Worm (Caenorhabditis elegans) whole organism, L1 larva: ENCODE measurements around the gene tbx-7.
"Not testable (repeated sequence)": the region's sequence is repeated elsewhere in the genome, so short reads cannot be mapped to it uniquely, and the experiment has no call there.

Experiments used
- C16A3.4 ChIP-seq: fragments of 150-350 bp; optimal IDR thresholded peaks from 2 replicates; lab custom pipeline; 2014; ENCODE audit warnings: missing biosample characterization, missing genetic modification characterization
- C34B4.2 ChIP-seq: sonication (generic microtip); optimal IDR thresholded peaks from 2 replicates; lab custom pipeline; 2017; ENCODE audit warnings: mild to moderate bottlenecking, missing genetic modification characterization, missing compliant biosample characterization
- Y116A8C.19 ChIP-seq: sonication (generic microtip); optimal IDR thresholded peaks from 2 replicates; lab custom pipeline; 2016; ENCODE audit warnings: missing compliant biosample characterization, missing genetic modification characterization, borderline replicate concordance
- blmp-1 ChIP-seq: fragments of 150-350 bp; optimal IDR thresholded peaks from 2 replicates; lab custom pipeline; 2014; ENCODE audit warnings: missing biosample characterization, missing genetic modification characterization
- ceh-63 ChIP-seq: fragments of 200-800 bp; sonication (Bioruptor generic); optimal IDR thresholded peaks from 2 replicates; lab custom pipeline; 2018; ENCODE audit warnings: mild to moderate bottlenecking, missing genetic modification characterization, missing compliant biosample characterization
- ceh-82 ChIP-seq, 3 experiments: fragments of 150-350 bp in 1 of 3; sonication (generic microtip) in 2 of 3; optimal IDR thresholded peaks; 2 replicates each; lab custom pipeline; 2014 to 2017; ENCODE audit warnings: missing biosample characterization in 3 of 3, missing genetic modification characterization in 3 of 3
- ceh-88 ChIP-seq: fragments of 200-800 bp; sonication (Bioruptor generic); IDR thresholded peaks from 2 replicates; pipeline ENCODE4 v1.3.6; 2022; ENCODE audit warnings: missing genetic modification characterization, missing compliant biosample characterization
- ces-1 ChIP-seq: fragments of 150-350 bp; optimal IDR thresholded peaks from 2 replicates; lab custom pipeline; 2014; ENCODE audit warnings: missing biosample characterization, missing genetic modification reagents, missing genetic modification characterization
- dpl-1 ChIP-seq, 3 experiments: fragments of 150-350 bp in 2 of 3; sonication (generic microtip) in 1 of 3; optimal IDR thresholded peaks; 2 replicates each; lab custom pipeline; 2014 to 2017; ENCODE audit warnings: missing biosample characterization in 3 of 3, missing genetic modification characterization in 3 of 3, missing genetic modification reagents in 3 of 3
- dsc-1 ChIP-seq: sonication (generic microtip); optimal IDR thresholded peaks from 2 replicates; lab custom pipeline; 2016; ENCODE audit warnings: mild to moderate bottlenecking, missing genetic modification characterization, missing compliant biosample characterization
- efl-1 ChIP-seq, 4 experiments: fragments of 150-350 bp; optimal IDR thresholded peaks in 3 of 4; peaks in 1 of 4; 1 replicate in 1 of 4; 2 replicates in 3 of 4; lab custom pipeline; 2014; ENCODE audit warnings: missing biosample characterization in 2 of 4, missing genetic modification characterization in 2 of 4, missing genetic modification reagents in 2 of 4
- egl-27 ChIP-seq, 2 experiments: fragments of 150-350 bp in 1 of 2; sonication (generic microtip); optimal IDR thresholded peaks; 3 replicates each; lab custom pipeline; 2017 to 2018; ENCODE audit warnings: missing biosample characterization in 2 of 2, missing genetic modification characterization in 2 of 2, missing genetic modification reagents in 2 of 2
- elt-2 ChIP-seq: sonication (generic microtip); optimal IDR thresholded peaks from 2 replicates; lab custom pipeline; 2016; ENCODE audit warnings: missing genetic modification characterization, mild to moderate bottlenecking, inconsistent platforms, missing compliant biosample characterization, missing genetic modification reagents
- elt-3 ChIP-seq, 6 experiments: fragments of 150-350 bp in 1 of 6; sonication (generic microtip); optimal IDR thresholded peaks; 2 replicates each; lab custom pipeline; 2017 to 2018; ENCODE audit warnings: missing biosample characterization in 6 of 6, missing genetic modification characterization in 6 of 6, inconsistent platforms in 1 of 6
- fkh-10 ChIP-seq: sonication (generic microtip); optimal IDR thresholded peaks from 2 replicates; lab custom pipeline; 2017; ENCODE audit warnings: missing biosample characterization, missing genetic modification reagents, missing genetic modification characterization
- hlh-17 ChIP-seq: fragments of 200-800 bp; sonication (Bioruptor generic); optimal IDR thresholded peaks from 2 replicates; lab custom pipeline; 2018; ENCODE audit warnings: missing genetic modification characterization, mild to moderate bottlenecking, missing compliant biosample characterization, moderate library complexity, borderline replicate concordance
- lin-13 ChIP-seq: fragments of 150-350 bp; optimal IDR thresholded peaks from 2 replicates; lab custom pipeline; 2014; ENCODE audit warnings: missing biosample characterization, missing genetic modification reagents, missing genetic modification characterization
- lin-14 ChIP-seq: fragments of 200-800 bp; sonication (Bioruptor generic); optimal IDR thresholded peaks from 2 replicates; lab custom pipeline; 2018; ENCODE audit warnings: mild to moderate bottlenecking, missing genetic modification characterization, moderate library complexity, missing compliant biosample characterization
- lin-15B ChIP-seq: fragments of 150-350 bp; sonication (generic microtip); optimal IDR thresholded peaks from 3 replicates; lab custom pipeline; 2014; ENCODE audit warnings: missing biosample characterization, missing genetic modification characterization
- lin-39 ChIP-seq: fragments of 150-350 bp; optimal IDR thresholded peaks from 2 replicates; lab custom pipeline; 2014; ENCODE audit warnings: missing biosample characterization, missing genetic modification reagents, missing genetic modification characterization
- lsy-2 ChIP-seq, 2 experiments: fragments of 150-350 bp; optimal IDR thresholded peaks; 2 replicates each; lab custom pipeline; 2014; ENCODE audit warnings: missing biosample characterization in 2 of 2, missing genetic modification characterization in 2 of 2
- mdl-1 ChIP-seq, 2 experiments: fragments of 150-350 bp; optimal IDR thresholded peaks; 2 replicates each; lab custom pipeline; 2014 to 2017; ENCODE audit warnings: missing biosample characterization in 2 of 2, missing genetic modification characterization in 2 of 2, inconsistent platforms in 1 of 2
- mef-2 ChIP-seq: fragments of 150-350 bp; optimal IDR thresholded peaks from 2 replicates; lab custom pipeline; 2014; ENCODE audit warnings: missing biosample characterization, missing genetic modification characterization
- nhr-11 ChIP-seq: fragments of 150-350 bp; optimal IDR thresholded peaks from 2 replicates; lab custom pipeline; 2014; ENCODE audit warnings: missing biosample characterization, missing genetic modification characterization
- nhr-12 ChIP-seq: sonication (generic microtip); optimal IDR thresholded peaks from 2 replicates; lab custom pipeline; 2017; ENCODE audit warnings: missing biosample characterization, missing genetic modification characterization
- nhr-19 ChIP-seq: fragments of 200-800 bp; sonication (Bioruptor generic); conservative IDR thresholded peaks from 2 replicates; pipeline ENCODE4 v1.3.6; 2022; ENCODE audit warnings: missing genetic modification characterization, missing compliant biosample characterization
- nhr-20 ChIP-seq: sonication (generic microtip); optimal IDR thresholded peaks from 2 replicates; lab custom pipeline; 2016; ENCODE audit warnings: mild to moderate bottlenecking, missing genetic modification characterization, missing compliant biosample characterization
- nhr-47 ChIP-seq: sonication (generic microtip); optimal IDR thresholded peaks from 2 replicates; lab custom pipeline; 2016; ENCODE audit warnings: mild to moderate bottlenecking, missing genetic modification characterization, moderate library complexity, missing compliant biosample characterization
- nhr-71 ChIP-seq: sonication (generic microtip); optimal IDR thresholded peaks from 2 replicates; lab custom pipeline; 2016; ENCODE audit warnings: mild to moderate bottlenecking, missing genetic modification characterization, moderate library complexity, missing compliant biosample characterization
- nhr-76 ChIP-seq: sonication (generic microtip); optimal IDR thresholded peaks from 2 replicates; lab custom pipeline; 2017; ENCODE audit warnings: missing biosample characterization, missing genetic modification characterization
- rnt-1 ChIP-seq: sonication (generic microtip); optimal IDR thresholded peaks from 2 replicates; lab custom pipeline; 2016; ENCODE audit warnings: mild to moderate bottlenecking, missing genetic modification characterization, moderate library complexity, missing compliant biosample characterization
- snu-23 ChIP-seq: sonication (generic microtip); optimal IDR thresholded peaks from 2 replicates; lab custom pipeline; 2016; ENCODE audit warnings: missing genetic modification characterization, missing compliant biosample characterization
- sox-4 ChIP-seq: sonication (generic microtip); optimal IDR thresholded peaks from 2 replicates; lab custom pipeline; 2016; ENCODE audit warnings: missing genetic modification characterization, missing compliant biosample characterization
- tbx-2 ChIP-seq: sonication (generic microtip); optimal IDR thresholded peaks from 2 replicates; lab custom pipeline; 2016; ENCODE audit warnings: missing genetic modification characterization, missing compliant biosample characterization
- tlp-1 ChIP-seq: fragments of 150-350 bp; optimal IDR thresholded peaks from 2 replicates; lab custom pipeline; 2014; ENCODE audit warnings: missing biosample characterization, missing genetic modification characterization
- unc-86 ChIP-seq: sonication (generic microtip); optimal IDR thresholded peaks from 2 replicates; lab custom pipeline; 2016; ENCODE audit warnings: missing genetic modification characterization, missing compliant biosample characterization
- unc-98 ChIP-seq: fragments of 200-800 bp; sonication (Bioruptor generic); IDR thresholded peaks from 2 replicates; pipeline ENCODE4 v1.3.6; 2022; ENCODE audit warnings: missing genetic modification characterization, missing compliant biosample characterization
- xbp-1 ChIP-seq: sonication (generic microtip); optimal IDR thresholded peaks from 2 replicates; lab custom pipeline; 2016; ENCODE audit warnings: missing genetic modification characterization, missing compliant biosample characterization
- zag-1 ChIP-seq: fragments of 150-350 bp; optimal IDR thresholded peaks from 2 replicates; lab custom pipeline; 2014; ENCODE audit warnings: missing biosample characterization, missing genetic modification characterization
- ztf-11 ChIP-seq, 2 experiments: sonication (generic microtip); optimal IDR thresholded peaks; 2 replicates each; lab custom pipeline; 2016 to 2017; ENCODE audit warnings: missing genetic modification characterization in 2 of 2, missing biosample characterization in 1 of 2, missing compliant biosample characterization in 1 of 2
- ztf-4 ChIP-seq: fragments of 150-350 bp; optimal IDR thresholded peaks from 2 replicates; lab custom pipeline; 2014; ENCODE audit warnings: missing biosample characterization, missing genetic modification characterization

Gene tbx-7

DNA sequence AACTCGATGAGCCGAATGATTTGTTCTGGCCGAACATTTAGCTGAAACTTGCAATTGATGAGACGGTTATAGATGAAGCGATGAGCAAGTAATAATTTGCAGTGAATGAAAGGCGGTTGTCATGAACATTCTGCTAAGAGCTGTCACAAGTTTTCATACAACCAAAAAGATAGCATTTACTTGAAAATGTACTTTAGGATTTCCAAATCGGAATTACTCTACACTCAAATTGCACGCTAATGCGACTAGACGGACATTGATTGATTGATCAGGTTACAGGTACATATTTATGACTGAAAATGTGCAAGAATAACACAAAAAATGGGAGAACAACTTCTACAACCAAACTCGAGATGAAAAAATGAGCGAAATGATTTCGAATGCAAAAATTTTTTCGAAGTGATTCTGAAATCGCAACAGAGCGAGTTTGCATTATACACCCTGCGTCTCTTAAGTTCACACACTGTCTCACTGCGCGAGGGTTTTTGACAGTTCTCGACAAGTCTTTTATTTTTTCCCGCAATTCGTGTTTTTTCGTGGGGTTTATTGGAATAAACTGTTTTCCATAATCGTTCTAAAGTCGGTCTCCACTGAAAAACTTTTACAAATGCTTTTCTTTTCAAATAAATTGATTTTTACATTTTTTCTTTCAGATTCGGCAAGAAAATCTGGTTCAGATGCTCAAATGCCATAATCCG, 8.7 kb downstream of the tbx-7 start, which contains the start of the genes npp-10 and cyk-3 (continued):
- TF ChIP-seq nhr-12 (tag; lab: Kevin White, UChicago) = no peak
- TF ChIP-seq mdl-1 (tag; optimal IDR thresholded peaks at IDR 0.05; lab: Kevin White, UChicago) = no peak
- no peak for TF ChIP-seq blmp-1 (tag; lab: Kevin White, UChicago)
- no peak for TF ChIP-seq nhr-11
- peak in 1 of 2 experiments; percentile 78 for TF ChIP-seq lsy-2 (tag; optimal IDR thresholded peaks at IDR 0.05; lab: Kevin White, UChicago)
- TF ChIP-seq ceh-88 (GFP tag; lab: Robert Waterston, UW) = no peak
- TF ChIP-seq Y116A8C.19 = no peak
- TF ChIP-seq nhr-76 (tag; lab: Kevin White, UChicago) = no peak
- TF ChIP-seq lin-14 (GFP tag; lab: Kevin White, UChicago) = no peak
- TF ChIP-seq mef-2 = no peak
- TF ChIP-seq sox-4 = no peak
- no peak for TF ChIP-seq tlp-1 (tag; lab: Kevin White, UChicago)
- TF ChIP-seq C16A3.4 (tag; lab: Kevin White, UChicago) = peak; percentile 57
- TF ChIP-seq elt-2 (tag; lab: Kevin White, UChicago) = no peak
- TF ChIP-seq ztf-4 (tag; lab: Kevin White, UChicago) = no peak
- TF ChIP-seq ceh-63 (GFP tag; lab: Kevin White, UChicago) = no peak
- TF ChIP-seq lin-15B (tag; lab: Kevin White, UChicago) = peak; percentile 61
- TF ChIP-seq lin-13 = no peak
- no peak for TF ChIP-seq fkh-10 (GFP tag; lab: Kevin White, UChicago)
- peak in 1 of 6 experiments; percentile 13 for TF ChIP-seq elt-3 (tag; optimal IDR thresholded peaks at IDR 0.05; lab: Kevin White, UChicago)
- no peak for TF ChIP-seq C34B4.2 (tag; lab: Kevin White, UChicago)
- no peak for TF ChIP-seq unc-86 (tag; lab: Kevin White, UChicago)
- peak in 1 of 3 experiments; percentile 42 for TF ChIP-seq ceh-82 (tag; optimal IDR thresholded peaks at IDR 0.05; lab: Kevin White, UChicago)
- no peak for TF ChIP-seq ces-1
- no peak for TF ChIP-seq zag-1 (tag; lab: Kevin White, UChicago)
- TF ChIP-seq unc-98 (GFP tag; lab: Robert Waterston, UW) = no peak
- TF ChIP-seq nhr-20 (tag; lab: Kevin White, UChicago) = peak; percentile 32
- peak; percentile 58 for TF ChIP-seq snu-23 (GFP tag; lab: Kevin White, UChicago)
- TF ChIP-seq dpl-1 (GFP tag; optimal IDR thresholded peaks at IDR 0.05; lab: Kevin White, UChicago) = peak; percentile 57 to 74 (median 71)
- no peak for TF ChIP-seq egl-27 (tag; optimal IDR thresholded peaks at IDR 0.05; lab: Kevin White, UChicago)
- TF ChIP-seq hlh-17 (GFP tag; lab: Kevin White, UChicago) = no peak
- TF ChIP-seq tbx-2 = no peak
- no peak for TF ChIP-seq lin-39 (tag; lab: Kevin White, UChicago)
- TF ChIP-seq efl-1 (optimal IDR thresholded peaks at IDR 0.05; lab: Kevin White, UChicago) = peak; percentile 70 to 78
- TF ChIP-seq efl-1 (GFP tag; optimal IDR thresholded peaks at IDR 0.05 in 1 of 2; lab: Kevin White, UChicago) = peak; percentile 74 to 96

DNA sequence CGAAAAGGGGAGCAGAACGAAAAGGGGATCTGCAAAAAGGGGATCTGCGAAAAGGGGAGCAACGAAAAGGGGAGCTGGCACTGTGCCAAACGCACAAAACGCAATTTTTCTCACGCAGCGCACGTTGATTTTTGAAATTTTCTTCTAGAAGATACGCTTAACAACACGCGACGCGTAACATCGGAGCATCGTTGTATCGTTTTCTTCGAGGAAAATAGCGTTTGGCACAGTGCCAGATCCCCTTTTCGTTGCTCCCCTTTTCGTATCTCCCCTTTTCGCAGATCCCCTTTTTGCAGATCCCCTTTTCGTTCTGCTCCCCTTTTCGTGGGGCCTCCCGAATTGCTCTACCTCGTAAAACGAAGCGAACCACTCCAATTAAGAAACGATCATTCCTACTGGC, 15.3 kb downstream of the tbx-7 start:
- TF ChIP-seq nhr-19 (GFP tag; lab: Robert Waterston, UW) = peak; percentile 33; the same call in 1 of the 2 replicates
- TF ChIP-seq snu-23 (GFP tag; lab: Kevin White, UChicago) = peak; percentile 7
- peak; percentile 41 for TF ChIP-seq nhr-71 (tag; lab: Kevin White, UChicago)
- TF ChIP-seq xbp-1 = peak; percentile 2
- TF ChIP-seq ztf-11 (tag; optimal IDR thresholded peaks at IDR 0.05; lab: Kevin White, UChicago) = peak in 1 of 2 experiments; percentile 20
- peak; percentile 41 for TF ChIP-seq rnt-1 (tag; lab: Kevin White, UChicago)
- TF ChIP-seq nhr-47 (tag; lab: Kevin White, UChicago) = peak; percentile 46
- peak; percentile 1 for TF ChIP-seq dsc-1
- TF ChIP-seq efl-1 (optimal IDR thresholded peaks at IDR 0.05; lab: Kevin White, UChicago) = peak in 1 of 2 experiments; percentile 27
- not testable (repeated sequence) for TF ChIP-seq efl-1 (GFP tag; optimal IDR thresholded peaks at IDR 0.05 in 1 of 2; lab: Kevin White, UChicago)
- TF ChIP-seq unc-86 (tag; lab: Kevin White, UChicago) = peak; percentile 24
- TF ChIP-seq, all 84 proteins: peak for 10; not testable (repeated sequence) for 74
